Worm (Caenorhabditis elegans): Measurements from ENCODE around the gene xdh-1.

xdh-1 gene

ce11 chrIV:14356120-14356519, 56.6 kb downstream of the xdh-1 start:
- TF ChIP-seq lin-39 (tag; optimal IDR thresholded peaks at IDR 0.05) (peak; percentile 83), nhr-25 (tag; optimal IDR thresholded peaks at IDR 0.05) (no peak), nhr-12 (tag; optimal IDR thresholded peaks at IDR 0.05) (no peak), snpc-4 (tag; optimal IDR thresholded peaks at IDR 0.05) (peak; percentile 34), elt-3 (tag; optimal IDR thresholded peaks at IDR 0.05) (no peak), lin-15B (tag; optimal IDR thresholded peaks at IDR 0.05) (peak; percentile 14), egl-5 (tag; optimal IDR thresholded peaks at IDR 0.05) (peak; percentile 67), ztf-11 (tag; optimal IDR thresholded peaks at IDR 0.05) (no peak), fkh-10 (GFP tag; optimal IDR thresholded peaks at IDR 0.05) (peak; percentile 86), nhr-77 (tag; optimal IDR thresholded peaks at IDR 0.05) (no peak), nfya-1 (tag; optimal IDR thresholded peaks at IDR 0.05; ENCODE audit: insufficient read depth) (peak; percentile 88), fos-1 (tag; optimal IDR thresholded peaks at IDR 0.05) (no peak), hmg-11 (tag; optimal IDR thresholded peaks at IDR 0.05) (peak; percentile 74), aly-2 (tag; optimal IDR thresholded peaks at IDR 0.05) (no peak), nhr-28 (tag; optimal IDR thresholded peaks at IDR 0.05) (no peak), lsy-12 (tag; optimal IDR thresholded peaks at IDR 0.05) (no peak)
